Worm (Caenorhabditis elegans): ENCODE measurements around the gene C16C8.12.

- TF ChIP-seq fkh-4 (tag; optimal IDR thresholded peaks at IDR 0.05; ENCODE audit: borderline replicate concordance) (no peak), mep-1 (tag; optimal IDR thresholded peaks at IDR 0.05) (no peak), jun-1 (tag; optimal IDR thresholded peaks at IDR 0.05) (no peak)
These were observed 11.1 kb upstream of the C16C8.12 start, which contains the start of gene C16C8.27 for ce11 chrII:3441377-3441776.
